Worm (Caenorhabditis elegans): ENCODE results near the gene pcs-1.

- TF ChIP-seq fkh-10 (GFP tag; optimal IDR thresholded peaks at IDR 0.05) (no peak), unc-130 (GFP tag; optimal IDR thresholded peaks at IDR 0.05) (no peak), ama-1 (optimal IDR thresholded peaks at IDR 0.05) (no peak), zag-1 (tag; optimal IDR thresholded peaks at IDR 0.05) (no peak), skn-1 (tag; optimal IDR thresholded peaks at IDR 0.05) (no peak), ces-1 (GFP tag; optimal IDR thresholded peaks at IDR 0.05) (no peak), nhr-25 (tag; optimal IDR thresholded peaks at IDR 0.05; ENCODE audit: borderline replicate concordance, insufficient read depth) (no peak), hmg-1.1 (GFP tag; IDR thresholded peaks at IDR 0.05) (no peak), aly-2 (tag; optimal IDR thresholded peaks at IDR 0.05) (no peak), hlh-30 (tag; optimal IDR thresholded peaks at IDR 0.05; ENCODE audit: insufficient read depth) (no peak), lim-7 (GFP tag; IDR thresholded peaks at IDR 0.05) (no peak)
Observed at ce11 chrII:11569213-11569868, 8.2 kb downstream of the pcs-1 start, which contains the start of the genes F54D5.23 and F54D5.4.
